Worm (Caenorhabditis elegans): ENCODE results near the gene cyp-33B1.

- TF ChIP-seq unc-39 (tag; optimal IDR thresholded peaks at IDR 0.05) (no peak), snpc-4 (tag; optimal IDR thresholded peaks at IDR 0.05) (no peak), nhr-21 (tag; optimal IDR thresholded peaks at IDR 0.05) (no peak), aly-2 (tag; optimal IDR thresholded peaks at IDR 0.05) (no peak), nhr-77 (tag; optimal IDR thresholded peaks at IDR 0.05) (no peak), nhr-12 (tag; optimal IDR thresholded peaks at IDR 0.05) (no peak), F13H6.1 (tag; optimal IDR thresholded peaks at IDR 0.05) (no peak), ztf-11 (tag; optimal IDR thresholded peaks at IDR 0.05) (no peak), nhr-25 (tag; optimal IDR thresholded peaks at IDR 0.05) (no peak), lsy-2 (tag; optimal IDR thresholded peaks at IDR 0.05) (no peak), ztf-4 (tag; optimal IDR thresholded peaks at IDR 0.05) (no peak), nhr-11 (tag; optimal IDR thresholded peaks at IDR 0.05) (no peak), lin-39 (tag; optimal IDR thresholded peaks at IDR 0.05) (no peak)
Observed at ce11 chrV:9016479-9016878, 24.7 kb upstream of the cyp-33B1 start, which contains the start of gene oac-40.

Measured in whole organism, L2 larva.